Fruit fly (Drosophila melanogaster) whole organism, embryonic: ENCODE measurements around the gene Mrm2.

ENCODE experiments used
- Ada2b ChIP-seq: fragments of 200-800 bp; sonication (Bioruptor generic); IDR thresholded peaks from 2 replicates; pipeline ENCODE4 v1.3.6; 2022; ENCODE audit warnings: missing biosample characterization, missing genetic modification characterization
- Awh ChIP-seq: fragments of 200-800 bp; sonication (Bioruptor generic); IDR thresholded peaks from 2 replicates; pipeline ENCODE4, ENCODE4 v1.3.6; 2022; ENCODE audit warnings: missing biosample characterization, missing genetic modification characterization
- CG11504 ChIP-seq: fragments of 200-800 bp; sonication (Bioruptor generic); optimal IDR thresholded peaks from 3 replicates; lab custom pipeline; 2019; ENCODE audit warnings: missing biosample characterization, mild to moderate bottlenecking, missing genetic modification characterization, moderate library complexity
- CG11695 ChIP-seq: fragments of 200-800 bp; sonication (Bioruptor generic); IDR thresholded peaks from 3 replicates; pipeline ENCODE4 v1.3.6; 2022; ENCODE audit warnings: missing biosample characterization, missing genetic modification characterization
- CG12104 ChIP-seq: fragments of 200-800 bp; sonication (Bioruptor generic); optimal IDR thresholded peaks from 3 replicates; lab custom pipeline; 2016; ENCODE audit warnings: missing biosample characterization, missing genetic modification characterization
- CG1233 ChIP-seq: fragments of 200-800 bp; sonication (Bioruptor generic); optimal IDR thresholded peaks from 4 replicates; lab custom pipeline; 2018; ENCODE audit warnings: missing biosample characterization, mild to moderate bottlenecking, missing genetic modification characterization
- CG13624 ChIP-seq: fragments of 200-800 bp; sonication (Bioruptor generic); optimal IDR thresholded peaks from 2 replicates; lab custom pipeline; 2016; ENCODE audit warnings: missing biosample characterization, missing genetic modification characterization
- CG17186 ChIP-seq: fragments of 200-800 bp; sonication (Bioruptor generic); optimal IDR thresholded peaks from 3 replicates; lab custom pipeline; 2017; ENCODE audit warnings: missing biosample characterization, missing genetic modification reagents, missing genetic modification characterization
- CG17328 ChIP-seq: fragments of 200-800 bp; sonication (Bioruptor generic); IDR thresholded peaks from 2 replicates; pipeline ENCODE4 v1.3.6; 2022; ENCODE audit warnings: missing biosample characterization, missing genetic modification characterization
- CG1792 ChIP-seq: fragments of 200-800 bp; sonication (Bioruptor generic); optimal IDR thresholded peaks from 2 replicates; lab custom pipeline; 2016; ENCODE audit warnings: missing biosample characterization, missing genetic modification characterization
- CG3995 ChIP-seq: fragments of 200-800 bp; sonication (Bioruptor generic); optimal IDR thresholded peaks from 3 replicates; lab custom pipeline; 2016; ENCODE audit warnings: missing biosample characterization, missing genetic modification characterization
- CG6689 ChIP-seq: fragments of 200-800 bp; sonication (Bioruptor generic); IDR thresholded peaks from 2 replicates; pipeline ENCODE4 v1.3.6; 2022; ENCODE audit warnings: missing biosample characterization, missing genetic modification characterization
- CG6765 ChIP-seq: fragments of 200-800 bp; sonication (Bioruptor generic); optimal IDR thresholded peaks from 3 replicates; lab custom pipeline; 2017; ENCODE audit warnings: missing biosample characterization, mild to moderate bottlenecking, missing genetic modification characterization
- CG7556 ChIP-seq: fragments of 200-800 bp; sonication (Bioruptor generic); optimal IDR thresholded peaks from 2 replicates; lab custom pipeline; 2017; ENCODE audit warnings: missing biosample characterization, mild to moderate bottlenecking, missing genetic modification characterization
- CG7786 ChIP-seq: fragments of 200-800 bp; sonication (Bioruptor generic); optimal IDR thresholded peaks from 2 replicates; lab custom pipeline; 2016; ENCODE audit warnings: missing biosample characterization, missing genetic modification characterization
- CG8281 ChIP-seq: fragments of 200-800 bp; sonication (Bioruptor generic); optimal IDR thresholded peaks from 2 replicates; lab custom pipeline; 2018; ENCODE audit warnings: missing biosample characterization, mild to moderate bottlenecking, missing genetic modification characterization, moderate library complexity
- CG8924 ChIP-seq: fragments of 200-800 bp; optimal IDR thresholded peaks from 3 replicates; lab custom pipeline; 2019; ENCODE audit warnings: missing biosample characterization, mild to moderate bottlenecking, missing genetic modification characterization, moderate library complexity
- CG8944 ChIP-seq: fragments of 200-800 bp; sonication (Bioruptor generic); optimal IDR thresholded peaks from 3 replicates; lab custom pipeline; 2016; ENCODE audit warnings: missing biosample characterization, missing genetic modification characterization
- D19A ChIP-seq: fragments of 200-800 bp; optimal IDR thresholded peaks from 3 replicates; lab custom pipeline; 2019; ENCODE audit warnings: missing biosample characterization, mild to moderate bottlenecking, missing genetic modification characterization, moderate library complexity
- Dip2 ChIP-seq: fragments of 200-800 bp; sonication (Bioruptor generic); IDR thresholded peaks from 2 replicates; pipeline ENCODE4 v1.3.6; 2022; ENCODE audit warnings: missing biosample characterization, missing genetic modification characterization
- Dll ChIP-seq: fragments of 200-800 bp; sonication (Bioruptor generic); IDR thresholded peaks from 4 replicates; pipeline ENCODE4 v1.3.6; 2022; ENCODE audit warnings: missing biosample characterization, missing genetic modification characterization; ENCODE audit not compliant: partially characterized antibody
- HLH54F ChIP-seq: fragments of 200-800 bp; sonication (Bioruptor generic); optimal IDR thresholded peaks from 3 replicates; lab custom pipeline; 2016; ENCODE audit warnings: missing biosample characterization, missing genetic modification characterization
- HmgZ ChIP-seq: fragments of 200-800 bp; sonication (Bioruptor generic); optimal IDR thresholded peaks from 2 replicates; lab custom pipeline; 2018; ENCODE audit warnings: missing biosample characterization, mild to moderate bottlenecking, missing genetic modification characterization
- Oaz ChIP-seq: fragments of 200-800 bp; sonication (Bioruptor generic); IDR thresholded peaks from 2 replicates; pipeline ENCODE4 v1.3.6; 2022; ENCODE audit warnings: missing biosample characterization, missing genetic modification characterization
- Ptx1 ChIP-seq: fragments of 200-800 bp; sonication (Bioruptor generic); IDR thresholded peaks from 2 replicates; pipeline ENCODE4 v1.3.6; 2022; ENCODE audit warnings: missing biosample characterization, missing genetic modification characterization
- Rx ChIP-seq: fragments of 200-800 bp; sonication (Bioruptor generic); IDR thresholded peaks from 2 replicates; pipeline ENCODE4 v1.3.6; 2022; ENCODE audit warnings: missing biosample characterization, missing genetic modification characterization
- Vsx1 ChIP-seq: fragments of 200-800 bp; sonication (Bioruptor generic); optimal IDR thresholded peaks from 2 replicates; lab custom pipeline; 2017; ENCODE audit warnings: missing biosample characterization, mild to moderate bottlenecking, missing genetic modification characterization, missing genetic modification reagents
- Xbp1 ChIP-seq: fragments of 200-800 bp; sonication (Bioruptor generic); optimal IDR thresholded peaks from 3 replicates; lab custom pipeline; 2016; ENCODE audit warnings: missing biosample characterization, mild to moderate bottlenecking, missing genetic modification characterization
- Xrp1 ChIP-seq: fragments of 200-800 bp; sonication (Bioruptor generic); IDR thresholded peaks from 2 replicates; pipeline ENCODE4 v1.3.6; 2022; ENCODE audit warnings: missing biosample characterization, missing genetic modification characterization
- ab ChIP-seq: fragments of 200-800 bp; sonication (Bioruptor generic); optimal IDR thresholded peaks from 2 replicates; lab custom pipeline; 2016; ENCODE audit warnings: missing biosample characterization, missing genetic modification characterization
- abd-A ChIP-seq: fragments of 200-800 bp; sonication (Bioruptor generic); optimal IDR thresholded peaks from 3 replicates; lab custom pipeline; 2019; ENCODE audit warnings: missing biosample characterization, mild to moderate bottlenecking, missing genetic modification characterization, moderate library complexity
- amos ChIP-seq: fragments of 200-800 bp; sonication (Bioruptor generic); IDR thresholded peaks from 2 replicates; pipeline ENCODE4 v1.3.6; 2022; ENCODE audit warnings: missing biosample characterization, missing genetic modification characterization; ENCODE audit not compliant: partially characterized antibody
- cad ChIP-seq: fragments of >200 bp; optimal IDR thresholded peaks from 2 replicates; lab custom pipeline; 2017; ENCODE audit warnings: missing biosample characterization, missing genetic modification characterization
- chif ChIP-seq, 2 experiments: fragments of 200-800 bp; sonication (Bioruptor generic); optimal IDR thresholded peaks; 3 replicates each; lab custom pipeline; 2016; ENCODE audit warnings: missing biosample characterization in 2 of 2, missing genetic modification characterization in 2 of 2
- crol ChIP-seq: fragments of 200-800 bp; sonication (Bioruptor generic); IDR thresholded peaks from 2 replicates; pipeline ENCODE4 v1.3.6; 2022; ENCODE audit warnings: missing biosample characterization, missing genetic modification characterization
- da ChIP-seq: fragments of 200-800 bp; sonication (Bioruptor generic); optimal IDR thresholded peaks from 2 replicates; lab custom pipeline; 2016; ENCODE audit warnings: missing biosample characterization, missing genetic modification characterization
- ewg ChIP-seq: fragments of 200-800 bp; sonication (Bioruptor generic); optimal IDR thresholded peaks from 3 replicates; lab custom pipeline; 2017; ENCODE audit warnings: mild to moderate bottlenecking, missing biosample characterization, missing genetic modification reagents, missing genetic modification characterization
- fd3F ChIP-seq: fragments of 200-800 bp; sonication (Bioruptor generic); optimal IDR thresholded peaks from 2 replicates; lab custom pipeline; 2018; ENCODE audit warnings: missing biosample characterization, mild to moderate bottlenecking, missing genetic modification characterization, moderate library complexity
- fd96Cb ChIP-seq: fragments of 200-800 bp; sonication (Bioruptor generic); optimal IDR thresholded peaks from 2 replicates; lab custom pipeline; 2018; ENCODE audit warnings: missing biosample characterization, mild to moderate bottlenecking, missing genetic modification characterization, moderate library complexity
- gcm2 ChIP-seq: fragments of 200-800 bp; sonication (Bioruptor generic); optimal IDR thresholded peaks from 2 replicates; lab custom pipeline; 2016; ENCODE audit warnings: missing biosample characterization, missing genetic modification characterization
- gfzf ChIP-seq: fragments of 200-800 bp; sonication (Bioruptor generic); optimal IDR thresholded peaks from 2 replicates; lab custom pipeline; 2016; ENCODE audit warnings: missing biosample characterization, mild to moderate bottlenecking, missing genetic modification characterization, moderate library complexity
- gt ChIP-seq: fragments of 200-800 bp; sonication (Bioruptor generic); IDR thresholded peaks from 2 replicates; pipeline ENCODE4 v1.3.6; 2022; ENCODE audit warnings: missing biosample characterization, missing genetic modification characterization
- inv ChIP-seq: fragments of 200-800 bp; sonication (Bioruptor generic); IDR thresholded peaks from 2 replicates; pipeline ENCODE4 v1.3.6; 2022; ENCODE audit warnings: missing biosample characterization, missing genetic modification characterization; ENCODE audit not compliant: partially characterized antibody
- lbe ChIP-seq: fragments of 200-800 bp; sonication (Bioruptor generic); optimal IDR thresholded peaks from 2 replicates; lab custom pipeline; 2016; ENCODE audit warnings: missing biosample characterization, mild to moderate bottlenecking, missing genetic modification characterization
- luna ChIP-seq: fragments of 200-800 bp; sonication (Bioruptor generic); optimal IDR thresholded peaks from 2 replicates; lab custom pipeline; 2016; ENCODE audit warnings: missing biosample characterization, missing genetic modification characterization
- otp ChIP-seq: fragments of 200-800 bp; sonication (Bioruptor generic); IDR thresholded peaks from 3 replicates; pipeline ENCODE4, ENCODE4 v1.3.6; 2022; ENCODE audit warnings: missing biosample characterization, missing genetic modification characterization
- ranshi ChIP-seq: fragments of 200-800 bp; sonication (Bioruptor generic); IDR thresholded peaks from 2 replicates; pipeline ENCODE4 v1.3.6; 2022; ENCODE audit warnings: missing biosample characterization, missing genetic modification characterization
- rib ChIP-seq: fragments of 200-800 bp; sonication (Bioruptor generic); IDR thresholded peaks from 2 replicates; pipeline ENCODE4 v1.3.6; 2022; ENCODE audit warnings: missing biosample characterization, missing genetic modification characterization
- ro ChIP-seq: fragments of 200-800 bp; sonication (Bioruptor generic); IDR thresholded peaks from 2 replicates; pipeline ENCODE4 v1.3.6; 2022; ENCODE audit warnings: missing biosample characterization, missing genetic modification characterization
- sqz ChIP-seq: fragments of 200-800 bp; sonication (Bioruptor generic); optimal IDR thresholded peaks from 3 replicates; lab custom pipeline; 2018; ENCODE audit warnings: missing biosample characterization, mild to moderate bottlenecking, missing genetic modification characterization
- vfl ChIP-seq: fragments of 200-800 bp; sonication (Bioruptor generic); optimal IDR thresholded peaks from 2 replicates; lab custom pipeline; 2016; ENCODE audit warnings: missing biosample characterization, missing genetic modification characterization
- zfh2 ChIP-seq: fragments of 200-800 bp; sonication (Bioruptor generic); optimal IDR thresholded peaks from 2 replicates; lab custom pipeline; 2016; ENCODE audit warnings: missing biosample characterization, missing genetic modification characterization

Gene Mrm2

DNA sequence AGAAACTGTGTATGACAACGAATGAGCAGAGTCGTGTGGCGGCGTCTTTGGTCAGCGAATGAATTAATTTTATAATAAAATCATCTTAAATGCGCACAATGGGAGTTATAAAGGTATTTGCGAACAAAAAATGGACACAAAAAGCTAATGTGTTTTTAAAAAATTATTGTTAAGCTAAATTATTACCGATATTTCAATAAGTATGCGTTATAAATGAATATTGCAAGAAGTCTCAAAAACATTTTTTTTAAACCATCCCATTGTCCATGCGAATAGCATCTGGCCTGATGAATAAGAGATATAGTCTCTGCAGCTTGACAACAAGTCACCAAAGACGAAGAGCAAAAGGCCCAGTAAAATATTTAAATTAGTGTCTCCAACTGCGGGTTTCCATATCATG, 30.4 kb upstream of the Mrm2 start (continued):
- peak; percentile 25 to 38 for TF ChIP-seq chif (GFP tag; optimal IDR thresholded peaks at IDR 0.05; lab: Kevin White, UChicago)
- peak; percentile 4 for TF ChIP-seq vfl (GFP tag; lab: Kevin White, UChicago)
- TF ChIP-seq ranshi, result 0 out of 2 replicates have a peak, but pooled peaks have one; percentile 40
- peak; percentile 77 for TF ChIP-seq CG6689 (GFP tag; lab: Robert Waterston, UW)
- peak; percentile 69; the same call in 1 of the 3 replicates for TF ChIP-seq CG11695 (GFP tag; lab: Robert Waterston, UW)
- TF ChIP-seq CG11504, result peak; percentile 83
- TF ChIP-seq Rx, result peak; percentile 63
- no peak for TF ChIP-seq amos (GFP tag; lab: Robert Waterston, UW)
- TF ChIP-seq sqz (GFP tag; lab: Kevin White, UChicago), result no peak
- TF ChIP-seq ro, result no peak
- no peak for TF ChIP-seq crol (GFP tag; lab: Robert Waterston, UW)
- TF ChIP-seq CG6765, result no peak
- no peak for TF ChIP-seq lbe (GFP tag; lab: Kevin White, UChicago)
- no peak for TF ChIP-seq CG1792
- no peak for TF ChIP-seq CG3995 (GFP tag; lab: Kevin White, UChicago)
- peak; percentile 61 for TF ChIP-seq fd96Cb (tag; lab: Kevin White, UChicago)
- TF ChIP-seq Dll, result no peak
- 0 out of 2 replicates have a peak, but pooled peaks have one; percentile 36 for TF ChIP-seq rib (GFP tag; lab: Robert Waterston, UW)
- TF ChIP-seq gcm2, result no peak
- TF ChIP-seq HmgZ, result no peak
- no peak for TF ChIP-seq luna (GFP tag; lab: Kevin White, UChicago)
- TF ChIP-seq HLH54F (GFP tag; lab: Kevin White, UChicago), result peak; percentile 8
- TF ChIP-seq zfh2 (GFP tag; lab: Kevin White, UChicago), result peak; percentile 29
- TF ChIP-seq Ptx1 (GFP tag; lab: Robert Waterston, UW), result peak; percentile 68
- peak; percentile 75 for TF ChIP-seq abd-A (tag; lab: Kevin White, UChicago)
- peak; percentile 68 for TF ChIP-seq Ada2b (GFP tag; lab: Robert Waterston, UW)
- peak; percentile 72 for TF ChIP-seq Awh
- 0 out of 3 replicates have a peak, but pooled peaks have one; percentile 17 for TF ChIP-seq otp (GFP tag; lab: Robert Waterston, UW)
- TF ChIP-seq Xrp1 (GFP tag; lab: Robert Waterston, UW), result peak; percentile 59
- peak; percentile 64 for TF ChIP-seq CG8924 (tag; lab: Kevin White, UChicago)
- no peak for TF ChIP-seq CG8944 (GFP tag; lab: Kevin White, UChicago)
- TF ChIP-seq Xbp1 (GFP tag; lab: Kevin White, UChicago), result peak; percentile 59
- TF ChIP-seq CG17328, result peak; percentile 39; the same call in 1 of the 2 replicates
- no peak for TF ChIP-seq cad (GFP tag; lab: Kevin White, UChicago)
- TF ChIP-seq CG13624 (GFP tag; lab: Kevin White, UChicago), result peak; percentile 12
- peak; percentile 42 for TF ChIP-seq CG8281 (tag; lab: Kevin White, UChicago)
- TF ChIP-seq Oaz (GFP tag; lab: Robert Waterston, UW), result peak; percentile 64; the same call in 1 of the 2 replicates
- TF ChIP-seq Dip2, result no peak
- peak; percentile 57 for TF ChIP-seq fd3F (GFP tag; lab: Kevin White, UChicago)
- peak; percentile 46 for TF ChIP-seq ewg (GFP tag; lab: Kevin White, UChicago)
- TF ChIP-seq Vsx1 (GFP tag; lab: Kevin White, UChicago), result peak; percentile 69
- no peak for TF ChIP-seq inv (GFP tag; lab: Robert Waterston, UW)
- no peak for TF ChIP-seq CG17186 (GFP tag; lab: Kevin White, UChicago)
- peak; percentile 43 for TF ChIP-seq D19A (tag; lab: Kevin White, UChicago)
- peak; percentile 39 for TF ChIP-seq CG7786 (GFP tag; lab: Kevin White, UChicago)
- peak; percentile 77 for TF ChIP-seq CG7556 (GFP tag; lab: Kevin White, UChicago)
- no peak for TF ChIP-seq CG1233 (GFP tag; lab: Kevin White, UChicago)
- no peak for TF ChIP-seq gfzf
- TF ChIP-seq da (GFP tag; lab: Kevin White, UChicago), result no peak
- TF ChIP-seq CG12104 (GFP tag; lab: Kevin White, UChicago), result no peak
- no peak for TF ChIP-seq ab (GFP tag; lab: Kevin White, UChicago)
- TF ChIP-seq gt (GFP tag; lab: Robert Waterston, UW), result no peak
